Worm (Caenorhabditis elegans): ENCODE results near the gene Y45F10C.1.
"Not testable (repeated sequence)": the region's sequence is repeated elsewhere in the genome, so short reads cannot be mapped to it uniquely, and the experiment has no call there.

The Y45F10C.1 gene

DNA sequence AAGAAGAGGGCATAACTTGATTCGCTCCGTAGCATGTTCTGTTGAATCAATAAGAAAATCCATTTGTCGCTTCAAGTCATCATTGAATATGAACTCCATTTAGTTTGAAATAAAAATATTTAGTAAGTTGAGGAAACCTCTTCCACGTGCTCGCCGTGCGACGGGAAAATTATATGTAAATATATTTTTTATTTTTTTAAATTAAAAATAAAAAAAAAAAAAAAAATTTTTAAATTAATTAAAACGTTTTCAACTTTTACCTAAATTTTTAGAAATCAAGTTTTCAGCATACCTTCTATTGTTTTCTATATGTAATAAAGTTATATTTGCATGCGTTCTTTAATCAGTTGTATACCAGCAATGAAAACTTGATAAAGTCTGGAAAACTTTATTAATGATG lies at the start of gene Y45F10C.1:
TSS of gene Y45F10C.1 (minus strand) at position 101 of the 400 bp plus-strand sequence.
- TF ChIP-seq dao-5, him-1, W03F9.2 (tag; optimal IDR thresholded peaks at IDR 0.05): not testable (repeated sequence)

DNA sequence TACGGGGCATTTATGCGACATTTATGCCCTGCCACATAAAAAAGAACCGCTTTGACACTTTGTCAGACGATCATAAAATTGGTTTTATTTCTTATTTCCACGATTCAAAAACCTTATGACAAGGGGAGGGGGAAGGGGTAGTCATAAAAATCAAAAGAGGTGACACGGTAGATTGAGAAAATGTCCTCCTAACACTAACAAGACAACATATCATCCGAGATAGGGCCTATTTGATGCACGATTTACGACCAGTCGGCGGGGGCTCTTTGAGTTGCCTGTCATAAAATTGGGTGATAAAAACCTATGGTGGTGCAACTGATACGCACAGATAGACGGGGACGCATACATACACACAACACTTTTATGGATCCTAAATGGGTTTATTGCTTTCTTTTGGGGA lies 48.5 kb upstream of the Y45F10C.1 start:
- TF ChIP-seq dao-5 (tag; optimal IDR thresholded peaks at IDR 0.05) (no peak), him-1 (tag; optimal IDR thresholded peaks at IDR 0.05) (no peak), W03F9.2 (tag; optimal IDR thresholded peaks at IDR 0.05) (no peak)

DNA sequence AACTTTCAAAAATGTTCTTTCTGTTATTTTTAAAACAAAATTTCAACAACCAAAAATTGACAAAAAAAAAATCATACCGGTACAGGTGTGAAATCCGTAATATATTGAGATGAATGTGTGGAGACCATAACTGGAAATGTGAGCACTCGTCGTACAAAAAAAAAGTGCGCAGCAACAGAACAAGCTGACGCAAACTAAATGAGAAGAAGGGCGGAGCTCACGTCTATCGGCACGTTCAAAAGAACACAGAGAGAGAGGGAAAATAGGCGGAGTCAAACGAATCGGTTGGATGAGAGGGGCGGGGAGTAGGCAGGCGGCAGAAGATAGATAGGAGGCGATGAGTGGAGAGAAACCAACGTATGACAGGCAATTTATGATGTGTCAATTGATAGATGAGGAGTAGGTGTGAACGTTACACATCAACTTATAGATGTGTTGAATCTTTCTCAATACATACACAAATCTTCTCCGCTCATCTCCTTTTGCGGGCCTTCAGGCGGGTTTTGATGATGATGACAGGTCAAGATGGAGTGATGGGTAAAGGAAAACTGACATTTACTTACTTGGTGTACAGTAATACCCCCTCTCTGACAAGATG lies 44.6 kb upstream of the Y45F10C.1 start, which contains the start of gene tlp-1:
TSS of gene tlp-1 (minus strand) at position 255 of the 598 bp plus-strand sequence.
- no peak for TF ChIP-seq W03F9.2 (tag; optimal IDR thresholded peaks at IDR 0.05)
- no peak for TF ChIP-seq dao-5 (tag; optimal IDR thresholded peaks at IDR 0.05)
- no peak for TF ChIP-seq him-1 (tag; optimal IDR thresholded peaks at IDR 0.05)

DNA sequence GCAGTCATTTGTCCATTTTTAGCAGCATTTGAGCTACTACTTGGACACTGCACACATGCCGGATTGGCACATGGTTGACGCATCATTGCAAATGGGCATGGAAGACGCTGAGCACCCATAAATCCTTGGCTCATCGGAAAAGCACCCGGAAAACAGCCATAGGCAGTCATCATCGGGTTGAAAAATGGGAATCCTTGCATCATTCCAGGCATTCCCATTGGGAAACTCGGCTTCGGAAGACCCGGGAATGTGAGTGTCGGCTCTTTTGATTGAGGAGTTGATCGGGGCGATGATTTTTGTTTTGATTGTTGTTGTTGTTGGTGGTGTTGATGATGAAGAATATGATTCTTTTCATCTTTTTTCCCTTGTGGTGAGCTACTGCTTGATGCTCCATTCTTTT lies 43.3 kb upstream of the Y45F10C.1 start:
- TF ChIP-seq dao-5 (tag; optimal IDR thresholded peaks at IDR 0.05): no peak
- no peak for TF ChIP-seq him-1 (tag; optimal IDR thresholded peaks at IDR 0.05)
- TF ChIP-seq W03F9.2 (tag; optimal IDR thresholded peaks at IDR 0.05): no peak

- no peak for TF ChIP-seq dao-5 (tag; optimal IDR thresholded peaks at IDR 0.05)
- TF ChIP-seq him-1 (tag; optimal IDR thresholded peaks at IDR 0.05): no peak
- TF ChIP-seq W03F9.2 (tag; optimal IDR thresholded peaks at IDR 0.05): no peak
Observed at ce11 chrIV:13701472-13701871, 42.1 kb upstream of the Y45F10C.1 start.

- no peak for TF ChIP-seq dao-5 (tag; optimal IDR thresholded peaks at IDR 0.05)
- no peak for TF ChIP-seq him-1 (tag; optimal IDR thresholded peaks at IDR 0.05)
- TF ChIP-seq W03F9.2 (tag; optimal IDR thresholded peaks at IDR 0.05): no peak
Observed at ce11 chrIV:13700847-13701246, 41.5 kb upstream of the Y45F10C.1 start.

ce11 chrIV:13699384-13699788 lies 40.0 kb upstream of the Y45F10C.1 start:
- TF ChIP-seq W03F9.2 (tag; optimal IDR thresholded peaks at IDR 0.05) (no peak), dao-5 (tag; optimal IDR thresholded peaks at IDR 0.05) (no peak), him-1 (tag; optimal IDR thresholded peaks at IDR 0.05) (no peak)

DNA sequence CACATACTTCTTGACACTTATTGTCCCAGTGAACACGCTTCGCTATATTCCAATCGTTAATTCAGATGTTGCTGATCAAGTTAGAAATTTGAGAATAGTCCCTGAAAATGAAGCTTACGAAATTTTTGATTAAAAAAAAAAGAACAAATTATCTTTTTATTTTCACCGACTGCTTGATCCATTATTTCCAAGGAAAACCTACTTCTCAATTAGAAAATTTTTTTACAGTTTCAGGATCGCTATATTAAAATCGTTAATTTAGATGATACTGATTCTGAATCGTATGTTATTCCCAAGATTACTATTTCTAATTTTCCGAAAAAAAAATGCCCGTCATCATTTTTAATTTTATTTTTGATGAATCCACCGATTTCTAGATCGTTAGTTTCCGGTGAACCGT lies 39.3 kb upstream of the Y45F10C.1 start, which contains the start of gene T23G4.127:
TSS of gene T23G4.127 (minus strand) at position 101 of the 400 bp plus-strand sequence.
- TF ChIP-seq him-1 (tag; optimal IDR thresholded peaks at IDR 0.05): no peak
- no peak for TF ChIP-seq W03F9.2 (tag; optimal IDR thresholded peaks at IDR 0.05)
- no peak for TF ChIP-seq dao-5 (tag; optimal IDR thresholded peaks at IDR 0.05)

DNA sequence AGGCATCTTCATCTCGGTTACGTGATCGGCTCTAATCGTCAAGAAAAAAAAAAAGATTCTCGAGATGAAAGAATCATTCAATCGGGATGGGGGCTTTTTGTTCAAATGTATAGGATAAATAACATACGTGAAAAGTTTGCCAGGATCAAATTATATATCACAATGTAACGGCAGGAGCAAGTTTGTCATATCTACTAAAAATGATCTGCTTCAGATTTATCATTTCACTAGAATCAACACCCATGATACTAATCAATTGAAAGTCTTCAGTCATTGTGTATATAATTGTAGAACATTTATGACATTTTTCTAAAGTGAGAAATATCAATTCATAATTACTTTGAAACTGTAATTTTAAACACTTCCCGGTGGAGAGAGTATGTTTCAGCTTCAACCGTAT lies 37.6 kb upstream of the Y45F10C.1 start:
- TF ChIP-seq dao-5 (tag; optimal IDR thresholded peaks at IDR 0.05): no peak
- TF ChIP-seq W03F9.2 (tag; optimal IDR thresholded peaks at IDR 0.05): no peak
- no peak for TF ChIP-seq him-1 (tag; optimal IDR thresholded peaks at IDR 0.05)

DNA sequence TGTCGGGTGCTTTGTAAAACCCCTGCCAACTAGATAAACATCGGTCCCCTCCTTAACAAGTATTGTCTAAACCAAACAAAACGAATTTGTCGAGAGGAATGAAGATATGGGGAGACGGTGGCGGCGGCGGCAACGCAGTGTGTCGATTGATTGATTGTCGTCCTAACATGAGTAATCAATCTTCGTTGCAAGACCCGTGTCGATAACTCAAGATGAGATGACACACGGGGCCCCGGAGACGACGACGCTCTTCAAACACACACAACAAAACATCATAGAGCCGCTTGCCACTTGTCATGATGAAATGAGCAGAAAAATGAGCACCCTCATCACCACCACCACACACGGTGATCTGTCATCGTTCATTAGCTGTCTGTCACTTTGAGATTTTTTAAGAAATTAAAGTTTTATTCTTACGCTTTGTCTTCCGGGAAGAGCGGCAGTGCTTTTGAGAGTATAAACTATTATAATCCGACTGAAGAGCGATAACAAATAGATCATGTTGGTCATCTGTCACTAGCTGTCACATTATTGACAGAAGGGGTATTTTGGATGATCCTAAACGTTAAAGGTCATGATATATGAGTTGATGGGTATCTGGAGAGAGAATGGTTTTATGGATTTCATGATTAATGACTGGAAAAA lies 36.5 kb upstream of the Y45F10C.1 start:
- no peak for TF ChIP-seq dao-5 (tag; optimal IDR thresholded peaks at IDR 0.05)
- no peak for TF ChIP-seq W03F9.2 (tag; optimal IDR thresholded peaks at IDR 0.05)
- TF ChIP-seq him-1 (tag; optimal IDR thresholded peaks at IDR 0.05): no peak

DNA sequence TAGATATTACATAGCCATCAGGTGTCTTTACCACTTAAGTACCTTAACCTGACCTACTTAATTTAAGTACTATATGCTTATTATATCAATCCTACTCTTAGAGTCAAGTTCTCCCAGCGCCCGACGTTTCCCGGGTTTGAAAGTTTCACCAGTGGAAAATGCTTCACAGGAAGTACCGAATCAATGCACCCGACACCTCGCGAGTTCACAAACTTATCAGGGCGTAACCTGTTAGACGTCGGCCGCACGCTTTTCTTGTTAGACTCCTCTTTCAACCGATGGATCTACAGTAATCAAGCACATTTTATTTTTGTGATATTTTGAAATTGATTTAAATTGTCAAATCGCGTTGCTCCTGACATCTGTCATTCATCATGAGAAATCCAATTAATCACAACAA lies 36.0 kb upstream of the Y45F10C.1 start:
- TF ChIP-seq W03F9.2 (tag; optimal IDR thresholded peaks at IDR 0.05) (no peak), him-1 (tag; optimal IDR thresholded peaks at IDR 0.05) (no peak), dao-5 (tag; optimal IDR thresholded peaks at IDR 0.05) (no peak)

ce11 chrIV:13694600-13694999 lies 35.3 kb upstream of the Y45F10C.1 start:
- no peak for TF ChIP-seq W03F9.2 (tag; optimal IDR thresholded peaks at IDR 0.05)
- no peak for TF ChIP-seq him-1 (tag; optimal IDR thresholded peaks at IDR 0.05)
- no peak for TF ChIP-seq dao-5 (tag; optimal IDR thresholded peaks at IDR 0.05)

- no peak for TF ChIP-seq W03F9.2 (tag; optimal IDR thresholded peaks at IDR 0.05)
- TF ChIP-seq him-1 (tag; optimal IDR thresholded peaks at IDR 0.05): no peak
- TF ChIP-seq dao-5 (tag; optimal IDR thresholded peaks at IDR 0.05): no peak
Observed at ce11 chrIV:13693976-13694375, 34.6 kb upstream of the Y45F10C.1 start.

DNA sequence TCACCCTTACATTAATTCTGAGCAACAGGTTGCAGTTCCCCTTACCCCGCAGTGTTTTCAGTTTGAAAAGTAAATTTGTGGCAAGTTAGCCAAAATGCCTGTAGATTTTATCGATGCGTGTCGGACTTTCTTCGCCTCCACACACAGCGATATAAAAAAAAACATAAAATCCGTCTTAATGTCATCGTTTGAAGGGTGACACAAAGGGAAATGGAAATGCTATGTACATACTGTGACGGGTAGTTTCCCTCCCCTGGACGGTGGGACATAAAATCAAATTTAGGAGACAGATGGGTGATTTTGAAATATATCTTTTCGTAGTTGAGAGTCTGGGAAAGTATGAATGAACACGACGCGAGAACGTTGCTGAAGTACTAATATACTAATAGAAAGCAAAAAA lies 33.2 kb upstream of the Y45F10C.1 start:
- no peak for TF ChIP-seq dao-5 (tag; optimal IDR thresholded peaks at IDR 0.05)
- TF ChIP-seq W03F9.2 (tag; optimal IDR thresholded peaks at IDR 0.05): no peak
- no peak for TF ChIP-seq him-1 (tag; optimal IDR thresholded peaks at IDR 0.05)

Data from whole organism, L4/young adult.